Worm (Caenorhabditis elegans) whole organism, L4 larva: ENCODE data around the gene ceh-37.

Source experiments
- D1046.2 ChIP-seq: fragments of 200-800 bp; sonication (Bioruptor generic); IDR thresholded peaks from 2 replicates; pipeline ENCODE4 v1.3.6; 2022; ENCODE audit warnings: missing genetic modification characterization, missing compliant biosample characterization
- F10B5.3 ChIP-seq: sonication (generic microtip); optimal IDR thresholded peaks from 2 replicates; lab custom pipeline; 2016; ENCODE audit warnings: mild to moderate bottlenecking, missing genetic modification characterization, missing compliant biosample characterization
- F49E8.2 ChIP-seq: sonication (generic microtip); optimal IDR thresholded peaks from 2 replicates; lab custom pipeline; 2016; ENCODE audit warnings: missing compliant biosample characterization, mild to moderate bottlenecking, missing genetic modification characterization, borderline replicate concordance
- aly-2 ChIP-seq: sonication (generic microtip); optimal IDR thresholded peaks from 2 replicates; lab custom pipeline; 2018; ENCODE audit warnings: missing biosample characterization, missing genetic modification characterization
- ama-1 ChIP-seq: fragments of 150-350 bp; optimal IDR thresholded peaks from 2 replicates; lab custom pipeline; 2014; ENCODE audit warnings: inconsistent platforms, mixed read lengths
- egl-43 ChIP-seq: fragments of 200-800 bp; sonication (Bioruptor generic); IDR thresholded peaks from 2 replicates; pipeline ENCODE4 v1.3.6; 2022; ENCODE audit warnings: missing genetic modification reagents, missing genetic modification characterization, missing compliant biosample characterization
- fkh-10 ChIP-seq: fragments of 150-350 bp; optimal IDR thresholded peaks from 2 replicates; lab custom pipeline; 2014; ENCODE audit warnings: missing biosample characterization, missing genetic modification reagents, missing genetic modification characterization
- fos-1 ChIP-seq: fragments of 150-350 bp; optimal IDR thresholded peaks from 2 replicates; lab custom pipeline; 2014; ENCODE audit warnings: missing biosample characterization, missing genetic modification characterization
- lir-3 ChIP-seq: sonication (generic microtip); optimal IDR thresholded peaks from 2 replicates; lab custom pipeline; 2016; ENCODE audit warnings: mild to moderate bottlenecking, missing genetic modification characterization, missing compliant biosample characterization
- lsy-2 ChIP-seq, 2 experiments: fragments of 150-350 bp in 1 of 2; sonication (generic microtip) in 1 of 2; optimal IDR thresholded peaks; 2 replicates each; lab custom pipeline; 2014 to 2017; ENCODE audit warnings: missing biosample characterization in 2 of 2, missing genetic modification characterization in 2 of 2
- nhr-237 ChIP-seq: sonication (generic microtip); optimal IDR thresholded peaks from 2 replicates; lab custom pipeline; 2017; ENCODE audit warnings: missing biosample characterization, missing genetic modification characterization
- snpc-4 ChIP-seq: fragments of 150-350 bp; optimal IDR thresholded peaks from 2 replicates; lab custom pipeline; 2014; ENCODE audit warnings: missing biosample characterization, missing genetic modification characterization
- unc-62 ChIP-seq, 3 experiments: fragments of 150-350 bp in 1 of 3; sonication (generic microtip); optimal IDR thresholded peaks in 2 of 3; peaks in 1 of 3; 1 replicate in 1 of 3; 2 replicates in 2 of 3; lab custom pipeline; 2014 to 2017; ENCODE audit warnings: missing biosample characterization in 3 of 3, missing genetic modification characterization in 3 of 3, missing genetic modification reagents in 3 of 3, missing genotype in 1 of 3

DNA sequence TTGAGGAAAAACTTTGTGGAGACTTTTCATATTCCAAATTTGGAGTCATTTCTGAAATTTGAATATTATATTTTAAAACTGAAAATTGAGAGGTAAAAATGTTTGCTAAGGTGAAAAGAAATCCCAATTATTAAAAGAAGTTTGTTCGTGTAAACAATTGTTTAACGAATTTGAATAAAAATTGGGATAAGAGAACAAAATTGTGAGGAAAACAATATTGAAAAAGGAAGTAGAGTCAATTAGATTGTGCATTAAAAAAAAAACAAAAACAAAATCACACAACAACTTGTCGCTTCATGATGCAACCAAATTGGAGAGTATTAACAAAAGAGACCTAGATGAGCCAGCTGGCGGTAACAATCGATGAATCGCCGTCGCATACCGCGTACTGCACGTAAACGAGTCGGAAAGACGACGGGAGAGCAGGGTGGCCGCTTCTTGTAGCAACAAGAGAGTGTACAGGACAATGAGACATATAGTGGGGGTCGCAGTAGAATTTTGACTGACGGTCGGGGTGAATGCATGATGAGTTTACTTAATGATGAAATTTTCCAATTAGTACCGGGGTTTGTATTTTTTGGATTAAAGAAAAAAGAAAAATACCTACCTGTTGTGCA lies 35.7 kb upstream of the ceh-37 start, which contains the start of gene K04C1.3:
- TF ChIP-seq lsy-2 (tag; optimal IDR thresholded peaks at IDR 0.05; lab: Kevin White, UChicago) (no peak), egl-43 (no peak), lir-3 (tag; lab: Kevin White, UChicago) (no peak), aly-2 (no peak), D1046.2 (GFP tag; lab: Robert Waterston, UW) (no peak), ama-1 (lab: Kevin White, UChicago) (no peak), snpc-4 (tag; lab: Kevin White, UChicago) (no peak), fos-1 (tag; lab: Kevin White, UChicago) (no peak), F49E8.2 (tag; lab: Kevin White, UChicago) (no peak), F10B5.3 (tag; lab: Kevin White, UChicago) (no peak), nhr-237 (tag; lab: Kevin White, UChicago) (no peak), fkh-10 (no peak), unc-62 (GFP tag; optimal IDR thresholded peaks at IDR 0.05 in 1 of 2; lab: Kevin White, UChicago) (no peak), unc-62 (tag; optimal IDR thresholded peaks at IDR 0.05; lab: Kevin White, UChicago) (no peak)
